Worm (Caenorhabditis elegans) whole organism, L3 larva: ENCODE results near the gene copb-1.

ENCODE experiments used
- R02D3.7 ChIP-seq: fragments of 150-350 bp; optimal IDR thresholded peaks from 2 replicates; lab custom pipeline; 2014; ENCODE audit warnings: missing biosample characterization, missing genetic modification characterization
- ZK546.5 ChIP-seq: sonication (generic microtip); optimal IDR thresholded peaks from 2 replicates; lab custom pipeline; 2017; ENCODE audit warnings: missing biosample characterization, missing genetic modification characterization
- aly-2 ChIP-seq: fragments of 150-350 bp; optimal IDR thresholded peaks from 2 replicates; lab custom pipeline; 2014; ENCODE audit warnings: missing biosample characterization, missing genetic modification characterization
- ama-1 ChIP-seq: fragments of 150-350 bp; optimal IDR thresholded peaks from 2 replicates; lab custom pipeline; 2018
- ceh-16 ChIP-seq: sonication (generic microtip); optimal IDR thresholded peaks from 2 replicates; lab custom pipeline; 2017; ENCODE audit warnings: missing biosample characterization, missing genetic modification characterization
- ceh-9 ChIP-seq: sonication (generic microtip); optimal IDR thresholded peaks from 2 replicates; lab custom pipeline; 2018; ENCODE audit warnings: missing biosample characterization, missing genetic modification characterization
- daf-12 ChIP-seq: fragments of 150-350 bp; optimal IDR thresholded peaks from 2 replicates; lab custom pipeline; 2014; ENCODE audit warnings: missing biosample characterization, missing genetic modification reagents, missing genetic modification characterization
- egl-5 ChIP-seq: fragments of 150-350 bp; optimal IDR thresholded peaks from 2 replicates; lab custom pipeline; 2017; ENCODE audit warnings: missing biosample characterization, missing genetic modification reagents, missing genetic modification characterization, inconsistent platforms
- elt-1 ChIP-seq: fragments of 150-350 bp; optimal IDR thresholded peaks from 2 replicates; lab custom pipeline; 2014; ENCODE audit warnings: missing biosample characterization, missing genetic modification characterization
- elt-2 ChIP-seq: sonication (generic microtip); optimal IDR thresholded peaks from 2 replicates; lab custom pipeline; 2016; ENCODE audit warnings: missing genetic modification reagents, mild to moderate bottlenecking, missing genetic modification characterization, missing compliant biosample characterization
- fkh-10 ChIP-seq: sonication (generic microtip); optimal IDR thresholded peaks from 2 replicates; lab custom pipeline; 2017; ENCODE audit warnings: missing biosample characterization, missing genetic modification reagents, missing genetic modification characterization
- fkh-2 ChIP-seq: fragments of 150-350 bp; optimal IDR thresholded peaks from 2 replicates; lab custom pipeline; 2014; ENCODE audit warnings: missing biosample characterization, missing genetic modification reagents, missing genetic modification characterization
- fos-1 ChIP-seq: fragments of 150-350 bp; optimal IDR thresholded peaks from 2 replicates; lab custom pipeline; 2014; ENCODE audit warnings: missing biosample characterization, missing genetic modification characterization
- jun-1 ChIP-seq: fragments of 150-350 bp; optimal IDR thresholded peaks from 2 replicates; lab custom pipeline; 2014; ENCODE audit warnings: missing biosample characterization, missing genetic modification reagents, missing genetic modification characterization
- lin-15B ChIP-seq: fragments of 150-350 bp; optimal IDR thresholded peaks from 2 replicates; lab custom pipeline; 2014; ENCODE audit warnings: missing biosample characterization, missing genetic modification characterization
- lin-39 ChIP-seq: fragments of 150-350 bp; optimal IDR thresholded peaks from 2 replicates; lab custom pipeline; 2018; ENCODE audit warnings: missing biosample characterization, missing genetic modification reagents, missing genetic modification characterization
- lsy-12 ChIP-seq: sonication (generic microtip); optimal IDR thresholded peaks from 2 replicates; lab custom pipeline; 2016; ENCODE audit warnings: mild to moderate bottlenecking, missing genetic modification characterization, missing compliant biosample characterization
- mdl-1 ChIP-seq: fragments of 150-350 bp; optimal IDR thresholded peaks from 2 replicates; lab custom pipeline; 2014; ENCODE audit warnings: missing biosample characterization, missing genetic modification characterization
- mml-1 ChIP-seq: fragments of 150-350 bp; sonication (generic microtip); optimal IDR thresholded peaks from 3 replicates; lab custom pipeline; 2014; ENCODE audit warnings: missing biosample characterization, missing genetic modification characterization
- nfya-1 ChIP-seq: sonication (generic microtip); optimal IDR thresholded peaks from 2 replicates; lab custom pipeline; 2017; ENCODE audit warnings: missing genetic modification characterization, mild to moderate bottlenecking, missing compliant biosample characterization, antibody characterized with exemption, moderate library complexity; ENCODE audit not compliant: insufficient read depth
- nhr-12 ChIP-seq: fragments of 150-350 bp; optimal IDR thresholded peaks from 2 replicates; lab custom pipeline; 2014; ENCODE audit warnings: missing biosample characterization, missing genetic modification characterization
- nhr-25 ChIP-seq: sonication (generic microtip); optimal IDR thresholded peaks from 2 replicates; lab custom pipeline; 2017; ENCODE audit warnings: missing biosample characterization, missing genetic modification characterization
- nhr-43 ChIP-seq: sonication (generic microtip); optimal IDR thresholded peaks from 2 replicates; lab custom pipeline; 2016; ENCODE audit warnings: mild to moderate bottlenecking, missing genetic modification characterization, missing compliant biosample characterization; ENCODE audit not compliant: poor library complexity, severe bottlenecking
- nhr-76 ChIP-seq: fragments of 150-350 bp; sonication (generic microtip); optimal IDR thresholded peaks from 5 replicates; lab custom pipeline; 2014; ENCODE audit warnings: missing biosample characterization, missing genetic modification characterization
- nhr-77 ChIP-seq: fragments of 150-350 bp; optimal IDR thresholded peaks from 2 replicates; lab custom pipeline; 2014; ENCODE audit warnings: missing biosample characterization, missing genetic modification characterization
- pqm-1 ChIP-seq: fragments of 150-350 bp; optimal IDR thresholded peaks from 2 replicates; lab custom pipeline; 2017; ENCODE audit warnings: missing biosample characterization, missing genetic modification characterization, inconsistent platforms
- sea-2 ChIP-seq: fragments of 150-350 bp; sonication (generic microtip); optimal IDR thresholded peaks from 4 replicates; lab custom pipeline; 2014; ENCODE audit warnings: missing biosample characterization, missing genetic modification reagents, missing genetic modification characterization
- snpc-4 ChIP-seq: fragments of 150-350 bp; optimal IDR thresholded peaks from 2 replicates; lab custom pipeline; 2014; ENCODE audit warnings: missing biosample characterization, missing genetic modification characterization
- unc-62 ChIP-seq: fragments of 150-350 bp; sonication (generic microtip); optimal IDR thresholded peaks from 4 replicates; lab custom pipeline; 2014; ENCODE audit warnings: missing biosample characterization, missing genetic modification reagents, missing genetic modification characterization
- zag-1 ChIP-seq: fragments of 150-350 bp; optimal IDR thresholded peaks from 2 replicates; lab custom pipeline; 2014; ENCODE audit warnings: missing biosample characterization, missing genetic modification characterization

The copb-1 gene

DNA sequence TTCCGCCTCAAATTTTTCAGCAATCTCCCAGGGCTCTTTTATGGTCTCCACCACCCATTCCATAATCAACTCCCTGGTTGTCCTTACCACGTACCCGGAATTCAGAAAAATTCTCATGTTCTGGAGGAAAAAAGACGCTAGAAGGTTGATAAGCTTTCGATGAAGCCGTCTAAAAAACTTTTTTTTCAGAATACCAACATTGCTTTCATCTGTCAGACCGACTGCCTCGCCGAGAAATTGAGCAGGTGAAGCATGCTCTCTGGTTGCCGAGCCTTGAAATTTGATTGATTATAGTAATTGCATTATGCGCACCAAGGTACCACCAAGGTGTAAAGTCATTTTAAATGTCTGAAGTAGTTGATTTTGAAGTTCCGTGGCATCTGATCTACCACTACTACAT is 32.7 kb upstream of the copb-1 start, which contains the start of gene sri-30:
Gene sri-30 (plus strand): TSS at position 301 of the 400 bp plus-strand sequence.
- no peak for TF ChIP-seq daf-12 (tag; lab: Kevin White, UChicago)
- TF ChIP-seq nhr-12 = no peak
- TF ChIP-seq zag-1 (tag; lab: Kevin White, UChicago) = no peak
- no peak for TF ChIP-seq R02D3.7 (tag; lab: Kevin White, UChicago)
- no peak for TF ChIP-seq ama-1 (lab: Kevin White, UChicago)
- TF ChIP-seq lin-15B (tag; lab: Kevin White, UChicago) = no peak

ce11 chrII:3048378-3048777 is 30.2 kb upstream of the copb-1 start, which contains the start of gene sri-28:
Gene sri-28, plus strand, starts transcription at chrII:3048678.
- TF ChIP-seq nhr-43 (tag; lab: Kevin White, UChicago) = no peak
- no peak for TF ChIP-seq ZK546.5 (tag; lab: Kevin White, UChicago)
- TF ChIP-seq mdl-1 = no peak

DNA sequence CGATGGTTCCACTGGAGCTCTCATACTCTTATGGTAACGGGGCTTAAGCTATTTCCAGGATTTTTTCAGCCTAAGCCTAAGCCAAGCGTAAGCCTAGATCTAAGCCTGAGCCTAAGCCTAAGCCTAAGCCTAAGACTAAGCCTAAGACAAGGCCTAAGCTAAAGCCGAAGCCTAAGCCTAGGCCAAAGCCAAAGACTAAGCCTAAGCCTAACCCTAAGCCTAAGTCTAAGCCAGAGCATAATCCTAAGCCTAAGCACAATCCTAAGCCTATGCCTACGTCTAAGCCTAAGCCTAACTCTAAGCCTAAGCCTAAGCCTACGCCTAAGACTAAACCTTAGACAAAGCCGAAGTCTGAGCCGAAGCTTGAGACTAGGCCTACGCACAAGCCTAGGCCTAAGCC is 29.6 kb upstream of the copb-1 start:
- TF ChIP-seq egl-5 = no peak
- TF ChIP-seq pqm-1 (tag; lab: Kevin White, UChicago) = no peak
- no peak for TF ChIP-seq jun-1 (tag; lab: Kevin White, UChicago)
- no peak for TF ChIP-seq elt-2
- no peak for TF ChIP-seq snpc-4 (tag; lab: Kevin White, UChicago)
- TF ChIP-seq nhr-76 (tag; lab: Kevin White, UChicago) = no peak
- no peak for TF ChIP-seq lin-39 (tag; lab: Kevin White, UChicago)
- no peak for TF ChIP-seq ceh-9
- no peak for TF ChIP-seq nhr-43 (tag; lab: Kevin White, UChicago)
- no peak for TF ChIP-seq daf-12 (tag; lab: Kevin White, UChicago)
- TF ChIP-seq elt-1 (tag; lab: Kevin White, UChicago) = no peak
- no peak for TF ChIP-seq aly-2 (tag; lab: Kevin White, UChicago)
- no peak for TF ChIP-seq nhr-77 (tag; lab: Kevin White, UChicago)
- TF ChIP-seq ama-1 (lab: Kevin White, UChicago) = no peak
- TF ChIP-seq, all 47 proteins: peak for 0

ce11 chrII:3050703-3051102 is 27.9 kb upstream of the copb-1 start, which contains the start of gene sri-31:
Gene sri-31, plus strand, starts transcription at chrII:3051003.
- TF ChIP-seq nhr-25 (no peak), sea-2 (no peak), snpc-4 (tag; lab: Kevin White, UChicago) (no peak), aly-2 (tag; lab: Kevin White, UChicago) (no peak), lsy-12 (tag; lab: Kevin White, UChicago) (no peak), ceh-16 (tag; lab: Kevin White, UChicago) (no peak), zag-1 (tag; lab: Kevin White, UChicago) (no peak), fos-1 (no peak), fkh-2 (tag; lab: Kevin White, UChicago) (no peak), nhr-43 (tag; lab: Kevin White, UChicago) (no peak), unc-62 (GFP tag; lab: Kevin White, UChicago) (no peak), ceh-9 (no peak)

DNA sequence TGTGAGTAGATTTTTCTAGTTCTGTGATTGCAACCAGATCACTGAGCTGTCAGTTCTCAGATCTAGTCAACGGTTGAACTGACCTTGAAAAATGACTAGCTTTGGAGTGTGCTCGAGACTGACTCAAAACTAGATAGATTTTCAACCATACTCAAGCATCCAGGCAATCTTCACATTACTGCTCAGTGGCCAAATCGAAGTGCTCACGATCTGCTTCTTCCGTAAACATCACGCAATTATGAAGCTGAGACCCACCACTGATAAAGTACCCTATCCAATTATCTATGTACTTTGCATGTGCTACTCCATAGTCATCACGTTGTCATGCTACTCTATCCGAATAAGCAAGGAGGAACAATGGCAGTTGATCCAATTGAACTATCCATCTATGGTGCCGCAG is 27.3 kb upstream of the copb-1 start:
- no peak for TF ChIP-seq nhr-77 (tag; lab: Kevin White, UChicago)

- TF ChIP-seq egl-5 (no peak), nhr-43 (tag; lab: Kevin White, UChicago) (no peak), sea-2 (no peak), nfya-1 (no peak), R02D3.7 (tag; lab: Kevin White, UChicago) (no peak), ZK546.5 (tag; lab: Kevin White, UChicago) (no peak), daf-12 (tag; lab: Kevin White, UChicago) (no peak), mml-1 (tag; lab: Kevin White, UChicago) (no peak), nhr-76 (tag; lab: Kevin White, UChicago) (no peak), elt-1 (tag; lab: Kevin White, UChicago) (no peak), fkh-10 (GFP tag; lab: Kevin White, UChicago) (no peak), ama-1 (lab: Kevin White, UChicago) (no peak)
Observed at ce11 chrII:3052843-3053242, 25.8 kb upstream of the copb-1 start.
